Worm (Caenorhabditis elegans) whole organism, L4/young adult: ENCODE data around the gene lact-3.

Experiments
- W03F9.2 ChIP-seq: fragments of 150-350 bp; optimal IDR thresholded peaks from 2 replicates; lab custom pipeline; 2014; ENCODE audit warnings: missing biosample characterization, missing genetic modification characterization
- dao-5 ChIP-seq: sonication (generic microtip); optimal IDR thresholded peaks from 2 replicates; lab custom pipeline; 2016; ENCODE audit warnings: missing genotype, missing genetic modification characterization, moderate library complexity, missing compliant biosample characterization

ce11 chrII:10684954-10685353 lies 27.5 kb upstream of the lact-3 start:
- no peak for TF ChIP-seq W03F9.2 (tag; lab: Kevin White, UChicago)
- no peak for TF ChIP-seq dao-5 (tag; lab: Kevin White, UChicago)
